Worm (Caenorhabditis elegans) whole organism, midembryonic: ENCODE measurements around the gene ZC449.1.

Experiments used
- med-1 ChIP-seq: sonication (generic microtip); optimal IDR thresholded peaks from 2 replicates; lab custom pipeline; 2017; ENCODE audit warnings: missing genetic modification characterization, mild to moderate bottlenecking, missing compliant biosample characterization, antibody characterized with exemption, missing genetic modification reagents; ENCODE audit not compliant: insufficient read depth
- ref-1 ChIP-seq: fragments of 200-800 bp; sonication (Bioruptor generic); conservative IDR thresholded peaks from 2 replicates; pipeline ENCODE4 v1.3.6; 2022; ENCODE audit warnings: missing genetic modification reagents, missing genetic modification characterization, missing compliant biosample characterization
- ztf-29 ChIP-seq: fragments of 200-800 bp; sonication (Bioruptor generic); IDR thresholded peaks from 2 replicates; pipeline ENCODE4 v1.3.6; 2022; ENCODE audit warnings: missing genetic modification reagents, missing genetic modification characterization, missing compliant biosample characterization

ce11 chrX:5043887-5044286 lies 19.7 kb downstream of the ZC449.1 start, which contains the start of gene Y64H9A.2:
- TF ChIP-seq ref-1 (GFP tag; lab: Robert Waterston, UW) (no peak), med-1 (GFP tag; lab: Kevin White, UChicago) (no peak), ztf-29 (GFP tag; lab: Robert Waterston, UW) (no peak)
